Worm (Caenorhabditis elegans) whole organism, L1 larva: ENCODE data around the gene F15A8.1.
A peak's percentile ranks its signal among the peaks of the same experiment; 100 is the strongest.

Source experiments
- C34B4.2 ChIP-seq: sonication (generic microtip); optimal IDR thresholded peaks from 2 replicates; lab custom pipeline; 2017; ENCODE audit warnings: mild to moderate bottlenecking, missing genetic modification characterization, missing compliant biosample characterization
- dpl-1 ChIP-seq, 3 experiments: fragments of 150-350 bp in 2 of 3; sonication (generic microtip) in 1 of 3; optimal IDR thresholded peaks; 2 replicates each; lab custom pipeline; 2014 to 2017; ENCODE audit warnings: missing biosample characterization in 3 of 3, missing genetic modification characterization in 3 of 3, missing genetic modification reagents in 3 of 3
- egl-27 ChIP-seq, 2 experiments: fragments of 150-350 bp in 1 of 2; sonication (generic microtip); optimal IDR thresholded peaks; 3 replicates each; lab custom pipeline; 2017 to 2018; ENCODE audit warnings: missing biosample characterization in 2 of 2, missing genetic modification characterization in 2 of 2, missing genetic modification reagents in 2 of 2
- jun-1 ChIP-seq: fragments of 150-350 bp; optimal IDR thresholded peaks from 2 replicates; lab custom pipeline; 2014; ENCODE audit warnings: missing biosample characterization, missing genetic modification reagents, missing genetic modification characterization
- lin-14 ChIP-seq: fragments of 200-800 bp; sonication (Bioruptor generic); optimal IDR thresholded peaks from 2 replicates; lab custom pipeline; 2018; ENCODE audit warnings: mild to moderate bottlenecking, missing genetic modification characterization, moderate library complexity, missing compliant biosample characterization
- lin-35 ChIP-seq, 2 experiments: fragments of 150-350 bp; optimal IDR thresholded peaks; 2 replicates each; lab custom pipeline; 2014; ENCODE audit warnings: missing biosample characterization in 2 of 2, missing genetic modification characterization in 2 of 2, missing genetic modification reagents in 2 of 2
- nhr-237 ChIP-seq: fragments of 150-350 bp; optimal IDR thresholded peaks from 2 replicates; lab custom pipeline; 2014; ENCODE audit warnings: missing biosample characterization, missing genetic modification characterization
- nhr-77 ChIP-seq: fragments of 150-350 bp; optimal IDR thresholded peaks from 2 replicates; lab custom pipeline; 2014; ENCODE audit warnings: missing biosample characterization, missing genetic modification characterization
- swsn-7 ChIP-seq: sonication (generic microtip); optimal IDR thresholded peaks from 2 replicates; lab custom pipeline; 2016; ENCODE audit warnings: missing genetic modification characterization, missing compliant biosample characterization
- vab-15 ChIP-seq: sonication (generic microtip); optimal IDR thresholded peaks from 2 replicates; lab custom pipeline; 2017; ENCODE audit warnings: missing genotype, mild to moderate bottlenecking, missing genetic modification characterization, missing compliant biosample characterization

F15A8.1 gene

ce11 chrX:4490400-4490799 lies 49.7 kb downstream of the F15A8.1 start (continued):
- TF ChIP-seq jun-1 (tag; lab: Kevin White, UChicago) (no peak), vab-15 (tag; lab: Kevin White, UChicago) (no peak), dpl-1 (GFP tag; optimal IDR thresholded peaks at IDR 0.05; lab: Kevin White, UChicago) (no peak), lin-14 (GFP tag; lab: Kevin White, UChicago) (peak; percentile 65), lin-35 (GFP tag; optimal IDR thresholded peaks at IDR 0.05; lab: Kevin White, UChicago) (peak in 1 of 2 experiments; percentile 9), nhr-77 (no peak), egl-27 (tag; optimal IDR thresholded peaks at IDR 0.05; lab: Kevin White, UChicago) (no peak), swsn-7 (tag; lab: Kevin White, UChicago) (no peak), nhr-237 (tag; lab: Kevin White, UChicago) (no peak), C34B4.2 (tag; lab: Kevin White, UChicago) (no peak)
